Worm (Caenorhabditis elegans) whole organism, L4 larva: ENCODE measurements around the gene H39E20.1.

Experiments used
- F44E2.7 ChIP-seq: fragments of 200-800 bp; sonication (Bioruptor generic); IDR thresholded peaks from 2 replicates; pipeline ENCODE4 v2.1.2; 2022; ENCODE audit warnings: missing genetic modification characterization, missing compliant biosample characterization
- F49E8.2 ChIP-seq: sonication (generic microtip); optimal IDR thresholded peaks from 2 replicates; lab custom pipeline; 2016; ENCODE audit warnings: missing compliant biosample characterization, mild to moderate bottlenecking, missing genetic modification characterization, borderline replicate concordance
- T20F7.1 ChIP-seq: fragments of 200-800 bp; sonication (Bioruptor generic); optimal IDR thresholded peaks from 2 replicates; lab custom pipeline; 2018; ENCODE audit warnings: mild to moderate bottlenecking, missing genetic modification characterization, missing compliant biosample characterization
- T26A8.4 ChIP-seq: fragments of 200-800 bp; sonication (Bioruptor generic); IDR thresholded peaks from 2 replicates; pipeline ENCODE4 v1.3.6; 2022; ENCODE audit warnings: missing genetic modification characterization, missing compliant biosample characterization
- Y105C5A.15 ChIP-seq: fragments of 200-800 bp; sonication (Bioruptor generic); IDR thresholded peaks from 2 replicates; pipeline ENCODE4 v1.3.6; 2022; ENCODE audit warnings: missing genetic modification characterization, missing compliant biosample characterization
- Y48G9A.11 ChIP-seq: fragments of 200-800 bp; sonication (Bioruptor generic); IDR thresholded peaks from 2 replicates; pipeline ENCODE4 v1.3.6; 2022; ENCODE audit warnings: missing genetic modification reagents, missing genetic modification characterization, missing compliant biosample characterization
- Y75B8A.6 ChIP-seq: fragments of 200-800 bp; sonication (Bioruptor generic); IDR thresholded peaks from 2 replicates; pipeline ENCODE4 v1.3.6; 2022; ENCODE audit warnings: missing genetic modification reagents, missing genetic modification characterization, missing compliant biosample characterization
- aha-1 ChIP-seq: fragments of 150-350 bp; peaks from one replicate; lab custom pipeline; 2014; ENCODE audit warnings: missing biosample characterization, missing genetic modification characterization
- attf-4 ChIP-seq: sonication (generic microtip); optimal IDR thresholded peaks from 3 replicates; lab custom pipeline; 2017; ENCODE audit warnings: missing biosample characterization, missing genetic modification characterization
- ceh-62 ChIP-seq: sonication (generic microtip); optimal IDR thresholded peaks from 2 replicates; lab custom pipeline; 2017; ENCODE audit warnings: missing biosample characterization, missing genetic modification characterization
- cey-2 ChIP-seq: sonication (generic microtip); optimal IDR thresholded peaks from 3 replicates; lab custom pipeline; 2017; ENCODE audit warnings: missing genetic modification characterization, mild to moderate bottlenecking, missing compliant biosample characterization, antibody characterized with exemption, borderline replicate concordance; ENCODE audit not compliant: insufficient read depth
- daf-8 ChIP-seq: fragments of 200-800 bp; sonication (Bioruptor generic); IDR thresholded peaks from 2 replicates; pipeline ENCODE4 v1.3.6; 2022; ENCODE audit warnings: missing genetic modification characterization, missing compliant biosample characterization
- dmd-9 ChIP-seq: fragments of 200-800 bp; sonication (Bioruptor generic); IDR thresholded peaks from 2 replicates; pipeline ENCODE4 v1.3.6; 2022; ENCODE audit warnings: missing genetic modification reagents, missing genetic modification characterization, missing compliant biosample characterization
- duxl-1 ChIP-seq: sonication (generic microtip); optimal IDR thresholded peaks from 2 replicates; lab custom pipeline; 2016; ENCODE audit warnings: mild to moderate bottlenecking, missing genetic modification characterization, moderate library complexity, missing compliant biosample characterization; ENCODE audit not compliant: poor library complexity
- dve-1 ChIP-seq: sonication (generic microtip); optimal IDR thresholded peaks from 2 replicates; lab custom pipeline; 2017; ENCODE audit warnings: antibody characterized with exemption, mild to moderate bottlenecking, missing genetic modification characterization, missing compliant biosample characterization; ENCODE audit not compliant: insufficient read depth
- egl-43 ChIP-seq: fragments of 200-800 bp; sonication (Bioruptor generic); IDR thresholded peaks from 2 replicates; pipeline ENCODE4 v1.3.6; 2022; ENCODE audit warnings: missing genetic modification reagents, missing genetic modification characterization, missing compliant biosample characterization
- fos-1 ChIP-seq: fragments of 150-350 bp; optimal IDR thresholded peaks from 2 replicates; lab custom pipeline; 2014; ENCODE audit warnings: missing biosample characterization, missing genetic modification characterization
- gei-8 ChIP-seq: fragments of 200-800 bp; sonication (Bioruptor generic); optimal IDR thresholded peaks from 2 replicates; lab custom pipeline; 2018; ENCODE audit warnings: mild to moderate bottlenecking, missing genetic modification characterization, missing compliant biosample characterization
- hif-1 ChIP-seq, 2 experiments: sonication (generic microtip); optimal IDR thresholded peaks; 2 replicates each; lab custom pipeline; 2016 to 2017; ENCODE audit warnings: missing compliant biosample characterization in 2 of 2, missing genetic modification characterization in 2 of 2, missing genetic modification reagents in 2 of 2, missing genotype in 2 of 2, mild to moderate bottlenecking in 1 of 2
- hlh-11 ChIP-seq: fragments of 200-800 bp; sonication (Bioruptor generic); optimal IDR thresholded peaks from 2 replicates; lab custom pipeline; 2018; ENCODE audit warnings: mild to moderate bottlenecking, missing genetic modification characterization, missing compliant biosample characterization
- hmg-1.1 ChIP-seq: fragments of 200-800 bp; sonication (Bioruptor generic); IDR thresholded peaks from 2 replicates; pipeline ENCODE4 v1.3.6; 2022; ENCODE audit warnings: missing genetic modification reagents, missing genetic modification characterization, missing compliant biosample characterization
- lin-1 ChIP-seq: fragments of 200-800 bp; sonication (Bioruptor generic); IDR thresholded peaks from 2 replicates; pipeline ENCODE4 v1.3.6; 2022; ENCODE audit warnings: missing genetic modification reagents, missing genetic modification characterization, missing compliant biosample characterization
- lin-13 ChIP-seq: fragments of 150-350 bp; optimal IDR thresholded peaks from 2 replicates; lab custom pipeline; 2014; ENCODE audit warnings: missing biosample characterization, missing genetic modification reagents, missing genetic modification characterization
- lin-15B ChIP-seq: fragments of 150-350 bp; sonication (generic microtip); optimal IDR thresholded peaks from 3 replicates; lab custom pipeline; 2014; ENCODE audit warnings: missing biosample characterization, missing genetic modification characterization
- mdt-29 ChIP-seq: fragments of 200-800 bp; sonication (Bioruptor generic); IDR thresholded peaks from 2 replicates; pipeline ENCODE4 v1.3.6; 2022; ENCODE audit warnings: missing genetic modification reagents, missing genetic modification characterization, missing compliant biosample characterization
- mes-2 ChIP-seq: sonication (generic microtip); optimal IDR thresholded peaks from 2 replicates; lab custom pipeline; 2016; ENCODE audit warnings: missing genotype, mild to moderate bottlenecking, missing genetic modification characterization, missing compliant biosample characterization; ENCODE audit not compliant: poor library complexity, severe bottlenecking
- nhr-10 ChIP-seq: fragments of 150-350 bp; optimal IDR thresholded peaks from 2 replicates; lab custom pipeline; 2014; ENCODE audit warnings: missing biosample characterization, missing genetic modification characterization
- nhr-102 ChIP-seq: sonication (generic microtip); optimal IDR thresholded peaks from 2 replicates; lab custom pipeline; 2016; ENCODE audit warnings: mild to moderate bottlenecking, missing genetic modification characterization, moderate library complexity, missing compliant biosample characterization
- nhr-111 ChIP-seq: fragments of 200-800 bp; sonication (Bioruptor generic); optimal IDR thresholded peaks from 2 replicates; lab custom pipeline; 2018; ENCODE audit warnings: mild to moderate bottlenecking, missing genetic modification characterization, missing compliant biosample characterization
- nhr-25 ChIP-seq: sonication (generic microtip); optimal IDR thresholded peaks from 2 replicates; lab custom pipeline; 2017; ENCODE audit warnings: missing genetic modification characterization, mild to moderate bottlenecking, missing compliant biosample characterization, antibody characterized with exemption, moderate library complexity, borderline replicate concordance; ENCODE audit not compliant: insufficient read depth
- nhr-28 ChIP-seq: fragments of 150-350 bp; optimal IDR thresholded peaks from 2 replicates; lab custom pipeline; 2014; ENCODE audit warnings: missing biosample characterization, missing genetic modification characterization
- nhr-41 ChIP-seq: fragments of 200-800 bp; sonication (Bioruptor generic); IDR thresholded peaks from 2 replicates; pipeline ENCODE4 v1.3.6; 2022; ENCODE audit warnings: missing genetic modification reagents, missing genetic modification characterization, missing compliant biosample characterization
- saeg-2 ChIP-seq: fragments of 200-800 bp; sonication (Bioruptor generic); IDR thresholded peaks from 2 replicates; pipeline ENCODE4 v1.3.6; 2022; ENCODE audit warnings: missing genetic modification reagents, missing genetic modification characterization, missing compliant biosample characterization
- set-16 ChIP-seq: fragments of 200-800 bp; sonication (Bioruptor generic); IDR thresholded peaks from 2 replicates; pipeline ENCODE4 v1.3.6; 2022; ENCODE audit warnings: missing genetic modification reagents, missing genetic modification characterization, missing compliant biosample characterization
- snpc-1.2 ChIP-seq: fragments of 200-800 bp; sonication (Bioruptor generic); IDR thresholded peaks from 2 replicates; pipeline ENCODE4 v1.3.6; 2022; ENCODE audit warnings: missing genetic modification reagents, missing genetic modification characterization, missing compliant biosample characterization
- spr-1 ChIP-seq: sonication (generic microtip); optimal IDR thresholded peaks from 2 replicates; lab custom pipeline; 2016; ENCODE audit warnings: mild to moderate bottlenecking, missing genetic modification characterization, missing compliant biosample characterization
- spr-3 ChIP-seq: fragments of 200-800 bp; sonication (Bioruptor generic); optimal IDR thresholded peaks from 2 replicates; lab custom pipeline; 2018; ENCODE audit warnings: mild to moderate bottlenecking, missing genetic modification characterization, missing compliant biosample characterization
- unc-39 ChIP-seq: sonication (generic microtip); optimal IDR thresholded peaks from 2 replicates; lab custom pipeline; 2017; ENCODE audit warnings: missing biosample characterization, missing genetic modification characterization
- unc-62 ChIP-seq, 3 experiments: fragments of 150-350 bp in 1 of 3; sonication (generic microtip); optimal IDR thresholded peaks in 2 of 3; peaks in 1 of 3; 1 replicate in 1 of 3; 2 replicates in 2 of 3; lab custom pipeline; 2014 to 2017; ENCODE audit warnings: missing biosample characterization in 3 of 3, missing genetic modification characterization in 3 of 3, missing genetic modification reagents in 3 of 3, missing genotype in 1 of 3
- zag-1 ChIP-seq: fragments of 150-350 bp; optimal IDR thresholded peaks from 2 replicates; lab custom pipeline; 2014; ENCODE audit warnings: missing biosample characterization, missing genetic modification characterization
- zfp-2 ChIP-seq: sonication (generic microtip); optimal IDR thresholded peaks from 2 replicates; lab custom pipeline; 2016; ENCODE audit warnings: mild to moderate bottlenecking, missing genetic modification characterization, missing compliant biosample characterization
- zfp-3 ChIP-seq: fragments of 200-800 bp; sonication (Bioruptor generic); conservative IDR thresholded peaks from 2 replicates; pipeline ENCODE4 v1.3.6; 2022; ENCODE audit warnings: missing genetic modification reagents, missing genetic modification characterization, missing compliant biosample characterization
- ztf-11 ChIP-seq: fragments of 150-350 bp; optimal IDR thresholded peaks from 2 replicates; lab custom pipeline; 2014; ENCODE audit warnings: missing biosample characterization, missing genetic modification characterization
- ztf-7 ChIP-seq: fragments of 150-350 bp; optimal IDR thresholded peaks from 2 replicates; lab custom pipeline; 2014; ENCODE audit warnings: missing biosample characterization, missing genetic modification characterization

H39E20.1 gene

ce11 chrX:1384538-1384937 lies 12.9 kb downstream of the H39E20.1 start, which contains the start of gene F56C3.8:
F56C3.8 (minus strand) TSS chrX:1384638.
- TF ChIP-seq lin-13 (GFP tag; lab: Kevin White, UChicago) (no peak), Y48G9A.11 (GFP tag; lab: Robert Waterston, UW) (0 out of 2 replicates have a peak, but pooled peaks have one; percentile 28)

ce11 chrX:1383546-1383945 lies 13.9 kb downstream of the H39E20.1 start:
- peak; percentile 30; the same call in 1 of the 2 replicates for TF ChIP-seq egl-43 (GFP tag; lab: Robert Waterston, UW)
- no peak for TF ChIP-seq duxl-1 (tag; lab: Kevin White, UChicago)
- TF ChIP-seq set-16, result 0 out of 2 replicates have a peak, but pooled peaks have one; percentile 15

- TF ChIP-seq hlh-11, result no peak
- TF ChIP-seq unc-62 (GFP tag; optimal IDR thresholded peaks at IDR 0.05 in 1 of 2; lab: Kevin White, UChicago), result no peak
- TF ChIP-seq unc-62 (tag; optimal IDR thresholded peaks at IDR 0.05; lab: Kevin White, UChicago), result no peak
- no peak for TF ChIP-seq lin-15B (tag; lab: Kevin White, UChicago)
- TF ChIP-seq zfp-3 (GFP tag; lab: Robert Waterston, UW), result no peak
- TF ChIP-seq fos-1 (tag; lab: Kevin White, UChicago), result no peak
- TF ChIP-seq hmg-1.1 (GFP tag; lab: Robert Waterston, UW), result no peak
- TF ChIP-seq gei-8 (GFP tag; lab: Kevin White, UChicago), result no peak
- TF ChIP-seq Y75B8A.6 (GFP tag; lab: Robert Waterston, UW), result no peak
- TF ChIP-seq T20F7.1 (GFP tag; lab: Kevin White, UChicago), result no peak
- TF ChIP-seq snpc-1.2 (GFP tag; lab: Robert Waterston, UW), result no peak
Observed at ce11 chrX:1381565-1381964, 15.9 kb downstream of the H39E20.1 start, which contains the start of gene F56C3.10. F56C3.10 (minus strand) TSS chrX:1381665.

ce11 chrX:1379391-1379790 lies 18.0 kb downstream of the H39E20.1 start:
- TF ChIP-seq spr-3 (GFP tag; lab: Kevin White, UChicago) (peak; percentile 80), ceh-62 (tag; lab: Kevin White, UChicago) (no peak), mdt-29 (0 out of 2 replicates have a peak, but pooled peaks have one; percentile 31), nhr-102 (peak; percentile 87), T26A8.4 (GFP tag; lab: Robert Waterston, UW) (peak; percentile 88), nhr-10 (tag; lab: Kevin White, UChicago) (no peak), nhr-41 (peak; percentile 87; the same call in 1 of the 2 replicates), nhr-111 (GFP tag; lab: Kevin White, UChicago) (peak; percentile 60), unc-39 (no peak), nhr-25 (no peak), Y105C5A.15 (0 out of 2 replicates have a peak, but pooled peaks have one; percentile 63), F49E8.2 (tag; lab: Kevin White, UChicago) (peak; percentile 43), F44E2.7 (peak; percentile 89; the same call in 1 of the 2 replicates), zag-1 (no peak), spr-1 (tag; lab: Kevin White, UChicago) (peak; percentile 53), nhr-28 (no peak), cey-2 (tag; lab: Kevin White, UChicago) (no peak), saeg-2 (GFP tag; lab: Robert Waterston, UW) (no peak), lin-13 (GFP tag; lab: Kevin White, UChicago) (peak; percentile 37), aha-1 (tag; lab: Kevin White, UChicago) (no peak), ztf-7 (tag; lab: Kevin White, UChicago) (peak; percentile 7), dve-1 (tag; lab: Kevin White, UChicago) (peak; percentile 43), snpc-1.2 (GFP tag; lab: Robert Waterston, UW) (peak; percentile 74), zfp-2 (tag; lab: Kevin White, UChicago) (peak; percentile 33), hif-1 (tag; optimal IDR thresholded peaks at IDR 0.05; lab: Kevin White, UChicago) (peak in 1 of 2 experiments; percentile 25), mes-2 (tag; lab: Kevin White, UChicago) (peak; percentile 83), daf-8 (GFP tag; lab: Robert Waterston, UW) (no peak), attf-4 (no peak), lin-1 (GFP tag; lab: Robert Waterston, UW) (peak; percentile 60; the same call in 1 of the 2 replicates), ztf-11 (tag; lab: Kevin White, UChicago) (no peak), dmd-9 (peak; percentile 91)
